Fruit fly (Drosophila melanogaster): ENCODE measurements around the gene PDZ-GEF.

The PDZ-GEF gene

DNA sequence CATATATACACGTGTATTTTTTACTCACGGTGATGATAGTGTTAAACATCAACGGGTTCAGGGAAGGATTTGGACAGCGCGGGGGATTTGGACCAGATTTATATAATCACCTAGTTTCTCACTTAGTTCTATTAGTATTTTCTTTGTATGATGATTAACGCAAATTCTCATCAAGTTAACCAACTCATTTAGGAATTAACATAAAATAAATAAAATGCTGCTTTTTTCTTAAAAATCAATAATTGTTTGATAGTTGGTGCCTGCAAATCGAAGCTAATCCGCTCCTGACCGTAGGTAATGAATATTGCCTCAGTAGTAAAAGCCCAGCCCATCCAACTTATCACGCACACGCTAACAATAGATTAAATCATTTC lies 28.2 kb downstream of the PDZ-GEF start:
- TF ChIP-seq foxo (GFP tag; optimal IDR thresholded peaks at IDR 0.05) (peak in 1 of 2 experiments; percentile 71), ey (GFP tag; optimal IDR thresholded peaks at IDR 0.05) (peak; percentile 36), jim (GFP tag; optimal IDR thresholded peaks at IDR 0.05) (no peak), Hr78 (GFP tag; optimal IDR thresholded peaks at IDR 0.05) (no peak), Dfd (GFP tag; optimal IDR thresholded peaks at IDR 0.05) (no peak), dsf (GFP tag; optimal IDR thresholded peaks at IDR 0.05; ENCODE audit: borderline replicate concordance) (no peak), CrebA (GFP tag; optimal IDR thresholded peaks at IDR 0.05; ENCODE audit: borderline replicate concordance) (no peak), Mio (GFP tag; optimal IDR thresholded peaks at IDR 0.05) (no peak), Jra (GFP tag; optimal IDR thresholded peaks at IDR 0.05) (no peak), brk (GFP tag; optimal IDR thresholded peaks at IDR 0.05) (no peak), lola (GFP tag; optimal IDR thresholded peaks at IDR 0.05) (no peak), h (GFP tag; optimal IDR thresholded peaks at IDR 0.05) (peak; percentile 66), fru (GFP tag; optimal IDR thresholded peaks at IDR 0.05) (peak; percentile 43), tai (GFP tag; optimal IDR thresholded peaks at IDR 0.05) (no peak), Rel (GFP tag; optimal IDR thresholded peaks at IDR 0.05) (no peak), Rel (tag; optimal IDR thresholded peaks at IDR 0.05) (no peak), psq (GFP tag; optimal IDR thresholded peaks at IDR 0.05) (peak; percentile 5), Vsx2 (GFP tag; optimal IDR thresholded peaks at IDR 0.05; ENCODE audit: partially characterized antibody) (no peak), Dif (GFP tag; optimal IDR thresholded peaks at IDR 0.05; ENCODE audit: partially characterized antibody) (no peak), Abd-B (GFP tag; optimal IDR thresholded peaks at IDR 0.05) (no peak), GATAd (GFP tag; optimal IDR thresholded peaks at IDR 0.05) (no peak), Myc (optimal IDR thresholded peaks at IDR 0.05) (no peak), sv (GFP tag; optimal IDR thresholded peaks at IDR 0.05) (peak; percentile 53), Sp1 (GFP tag; optimal IDR thresholded peaks at IDR 0.05) (no peak), rgr (GFP tag; optimal IDR thresholded peaks at IDR 0.05) (peak; percentile 45), woc (GFP tag; optimal IDR thresholded peaks at IDR 0.05) (no peak), OdsH (GFP tag; optimal IDR thresholded peaks at IDR 0.05) (peak; percentile 18), CG9705 (GFP tag; optimal IDR thresholded peaks at IDR 0.05) (no peak), Hr83 (GFP tag; optimal IDR thresholded peaks at IDR 0.05; ENCODE audit: poor library complexity, severe bottlenecking) (no peak), HLH106 (tag; optimal IDR thresholded peaks at IDR 0.05) (peak; percentile 29), sage (GFP tag; optimal IDR thresholded peaks at IDR 0.05) (no peak), dmrt93B (GFP tag; optimal IDR thresholded peaks at IDR 0.05) (no peak), br (GFP tag; optimal IDR thresholded peaks at IDR 0.05) (peak; percentile 14), usp (GFP tag; optimal IDR thresholded peaks at IDR 0.05) (no peak), CG32264 (GFP tag; optimal IDR thresholded peaks at IDR 0.05) (no peak), N (GFP tag; optimal IDR thresholded peaks at IDR 0.05) (no peak), Hnf4 (GFP tag; optimal IDR thresholded peaks at IDR 0.05) (no peak), pan (optimal IDR thresholded peaks at IDR 0.05) (no peak), dl (GFP tag; optimal IDR thresholded peaks at IDR 0.05; ENCODE audit: insufficient read depth in 1 of 2, partially characterized antibody in 2 of 2) (no peak)

DNA sequence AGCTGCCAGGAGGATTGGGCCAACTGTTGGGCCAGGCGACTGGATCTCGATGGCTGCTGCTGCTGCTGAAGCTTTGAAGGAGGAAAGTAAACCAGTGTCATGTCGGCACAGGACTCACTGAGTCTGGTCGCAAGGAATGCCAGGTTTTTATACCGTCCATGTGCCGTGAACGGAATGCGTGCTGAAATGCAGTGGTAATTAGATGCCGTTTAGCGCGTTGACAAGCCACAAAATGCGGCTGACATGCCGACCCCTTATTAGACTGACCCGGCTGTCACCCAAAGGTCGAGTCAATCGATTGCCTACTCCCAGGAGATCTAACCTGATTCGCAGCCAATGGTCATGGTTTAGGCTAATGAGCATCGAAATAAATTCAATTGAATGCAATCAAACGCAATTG lies 30.7 kb downstream of the PDZ-GEF start, which contains the start of gene ppk7:
Gene ppk7 (minus strand): TSS at position 101 of the 400 bp plus-strand sequence.
- TF ChIP-seq pan (optimal IDR thresholded peaks at IDR 0.05) (no peak), Dfd (GFP tag; optimal IDR thresholded peaks at IDR 0.05) (no peak), h (GFP tag; optimal IDR thresholded peaks at IDR 0.05) (no peak), dmrt93B (GFP tag; optimal IDR thresholded peaks at IDR 0.05) (no peak), jim (GFP tag; optimal IDR thresholded peaks at IDR 0.05) (no peak), ey (GFP tag; optimal IDR thresholded peaks at IDR 0.05) (no peak)

DNA sequence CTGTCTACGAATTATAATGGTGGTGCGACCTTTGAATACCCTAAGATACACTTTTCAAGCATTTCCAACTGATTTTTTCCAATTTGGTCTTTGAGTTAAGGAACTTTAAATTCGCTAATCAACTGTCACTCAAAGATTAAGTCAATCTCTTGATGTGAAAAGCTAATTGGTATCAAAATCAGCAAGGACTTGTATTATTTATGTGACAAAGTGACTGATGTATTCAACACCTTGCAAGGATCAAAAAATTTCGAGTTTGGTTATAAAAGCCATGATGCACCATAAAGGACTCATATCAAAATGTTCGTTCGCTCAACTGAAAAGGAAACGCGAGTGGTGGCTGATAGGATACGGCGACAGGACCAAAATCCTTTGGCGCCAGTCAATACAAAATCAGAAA lies 31.1 kb downstream of the PDZ-GEF start, which contains the start of gene ppk14:
Gene ppk14 (plus strand): TSS at position 301 of the 400 bp plus-strand sequence.
- no peak for TF ChIP-seq N (GFP tag; optimal IDR thresholded peaks at IDR 0.05)
- TF ChIP-seq jim (GFP tag; optimal IDR thresholded peaks at IDR 0.05), result no peak
- TF ChIP-seq Dif (GFP tag; optimal IDR thresholded peaks at IDR 0.05; ENCODE audit: partially characterized antibody), result no peak
- TF ChIP-seq GATAd (GFP tag; optimal IDR thresholded peaks at IDR 0.05), result no peak
- TF ChIP-seq brk (GFP tag; optimal IDR thresholded peaks at IDR 0.05), result no peak
- TF ChIP-seq Myc (optimal IDR thresholded peaks at IDR 0.05), result no peak
- TF ChIP-seq Vsx2 (GFP tag; optimal IDR thresholded peaks at IDR 0.05; ENCODE audit: partially characterized antibody), result no peak
- TF ChIP-seq Jra (GFP tag; optimal IDR thresholded peaks at IDR 0.05), result no peak
- no peak for TF ChIP-seq Rel (GFP tag; optimal IDR thresholded peaks at IDR 0.05)
- TF ChIP-seq Rel (tag; optimal IDR thresholded peaks at IDR 0.05), result no peak
- TF ChIP-seq woc (GFP tag; optimal IDR thresholded peaks at IDR 0.05), result no peak
